Fruit fly (Drosophila melanogaster) Kc167 (cell line): ENCODE data around the gene CG33230.

Experiments
- insv ChIP-seq: fragments of >200 bp; optimal IDR thresholded peaks from 3 replicates; lab custom pipeline; 2018; ENCODE audit warnings: missing external identifiers
- psq ChIP-seq: fragments of >200 bp; optimal IDR thresholded peaks from 2 replicates; lab custom pipeline; 2017; ENCODE audit warnings: missing external identifiers

dm6 chr3L:1584781-1585180 lies 33.4 kb upstream of the CG33230 start:
- TF ChIP-seq insv = no peak
- no peak for TF ChIP-seq psq (lab: Kevin White, UChicago)
